Worm (Caenorhabditis elegans) whole organism, L2 larva: ENCODE results near the gene oig-2.

ENCODE experiments used
- egl-27 ChIP-seq: sonication (generic microtip); optimal IDR thresholded peaks from 3 replicates; lab custom pipeline; 2017; ENCODE audit warnings: missing biosample characterization, missing genetic modification reagents, missing genetic modification characterization
- ztf-11 ChIP-seq: sonication (generic microtip); optimal IDR thresholded peaks from 2 replicates; lab custom pipeline; 2017; ENCODE audit warnings: missing biosample characterization, missing genetic modification characterization
- ztf-4 ChIP-seq: fragments of 150-350 bp; optimal IDR thresholded peaks from 2 replicates; lab custom pipeline; 2014; ENCODE audit warnings: missing biosample characterization, missing genetic modification characterization

ce11 chrII:12981980-12982575 is 25.9 kb downstream of the oig-2 start:
- no peak for TF ChIP-seq ztf-11 (tag; lab: Kevin White, UChicago)
- peak; percentile 22 for TF ChIP-seq egl-27
- no peak for TF ChIP-seq ztf-4 (tag; lab: Kevin White, UChicago)
